Fruit fly (Drosophila melanogaster): ENCODE measurements around the gene CG11590.
A peak's percentile ranks its signal among the peaks of the same experiment; 100 is the strongest.

- TF ChIP-seq CG1620 (GFP tag; optimal IDR thresholded peaks at IDR 0.05) (no peak), toe (GFP tag; optimal IDR thresholded peaks at IDR 0.05) (no peak), ovo (GFP tag; optimal IDR thresholded peaks at IDR 0.05) (no peak), CG33017 (tag; optimal IDR thresholded peaks at IDR 0.05) (no peak), Clk (GFP tag; optimal IDR thresholded peaks at IDR 0.05) (no peak), CG12768 (GFP tag; optimal IDR thresholded peaks at IDR 0.05) (no peak), Mnt (GFP tag; optimal IDR thresholded peaks at IDR 0.05) (no peak), CG14711 (tag; optimal IDR thresholded peaks at IDR 0.05) (no peak), kay (GFP tag; ENCODE audit: borderline replicate concordance) (no peak), Crg-1 (GFP tag; optimal IDR thresholded peaks at IDR 0.05) (no peak), tj (GFP tag; optimal IDR thresholded peaks at IDR 0.05) (peak; percentile 35)
Measured at dm6 chrX:14213509-14214154, 13.7 kb downstream of the CG11590 start.

Measured in whole organism, adult.